Fruit fly (Drosophila melanogaster) whole organism, adult: Measurements from ENCODE around the gene Flacc.

Source experiments
- CG1620 ChIP-seq: fragments of 200-800 bp; sonication (Bioruptor generic); optimal IDR thresholded peaks from 2 replicates; lab custom pipeline; 2016; ENCODE audit warnings: missing biosample characterization, missing genetic modification characterization
- Crg-1 ChIP-seq: fragments of 200-800 bp; sonication (Bioruptor generic); optimal IDR thresholded peaks from 2 replicates; lab custom pipeline; 2016; ENCODE audit warnings: missing biosample characterization, missing genetic modification characterization
- Hr96 ChIP-seq: fragments of 200-800 bp; sonication (Bioruptor generic); optimal IDR thresholded peaks from 2 replicates; lab custom pipeline; 2016; ENCODE audit warnings: missing biosample characterization, missing genetic modification characterization
- cic ChIP-seq: fragments of 200-800 bp; sonication (Bioruptor generic); optimal IDR thresholded peaks from 2 replicates; lab custom pipeline; 2017; ENCODE audit warnings: missing biosample characterization, mild to moderate bottlenecking, missing genetic modification characterization, moderate library complexity
- tj ChIP-seq: fragments of 200-800 bp; sonication (Bioruptor generic); optimal IDR thresholded peaks from 3 replicates; lab custom pipeline; 2017; ENCODE audit warnings: missing biosample characterization, mild to moderate bottlenecking, missing genetic modification characterization, moderate library complexity

- TF ChIP-seq cic (GFP tag; lab: Kevin White, UChicago) (no peak), Hr96 (GFP tag; lab: Kevin White, UChicago) (no peak), Crg-1 (GFP tag; lab: Kevin White, UChicago) (no peak), tj (GFP tag; lab: Kevin White, UChicago) (no peak), CG1620 (GFP tag; lab: Kevin White, UChicago) (no peak)
Measured at dm6 chrX:18897906-18898305, 4.5 kb upstream of the Flacc start.
